Fruit fly (Drosophila melanogaster) whole organism: Measurements from ENCODE around the gene Pmm2.

Source experiments
- CG8478 ChIP-seq: fragments of >200 bp; optimal IDR thresholded peaks from 2 replicates; lab custom pipeline; 2018; ENCODE audit warnings: inconsistent platforms
- Dll ChIP-seq: fragments of >200 bp; optimal IDR thresholded peaks from 2 replicates; lab custom pipeline; 2017
- EcR ChIP-seq, 2 experiments: fragments of >200 bp; optimal IDR thresholded peaks; 2 replicates each; lab custom pipeline; 2017; ENCODE audit warnings: missing biosample characterization in 2 of 2, missing genetic modification characterization in 2 of 2, missing genetic modification reagents in 2 of 2
- pan ChIP-seq: fragments of >200 bp; optimal IDR thresholded peaks from 2 replicates; lab custom pipeline; 2017
- psq ChIP-seq: fragments of >200 bp; optimal IDR thresholded peaks from 2 replicates; lab custom pipeline; 2017
- usp ChIP-seq: fragments of >200 bp; optimal IDR thresholded peaks from 2 replicates; lab custom pipeline; 2017; ENCODE audit warnings: missing biosample characterization, missing genetic modification characterization, mixed read lengths

Gene Pmm2

dm6 chr3L:12505990-12506389 is 28.4 kb upstream of the Pmm2 start:
- TF ChIP-seq EcR (GFP tag; optimal IDR thresholded peaks at IDR 0.05; lab: Kevin White, UChicago) (no peak), usp (no peak), pan (lab: Kevin White, UChicago) (no peak), psq (lab: Kevin White, UChicago) (no peak), Dll (lab: Kevin White, UChicago) (no peak), CG8478 (lab: Kevin White, UChicago) (no peak)

dm6 chr3L:12506963-12507552 is 27.3 kb upstream of the Pmm2 start:
- TF ChIP-seq pan (lab: Kevin White, UChicago) = no peak
- TF ChIP-seq CG8478 (lab: Kevin White, UChicago) = no peak
- no peak for TF ChIP-seq EcR (GFP tag; optimal IDR thresholded peaks at IDR 0.05; lab: Kevin White, UChicago)
- TF ChIP-seq usp = no peak
- TF ChIP-seq Dll (lab: Kevin White, UChicago) = no peak
- TF ChIP-seq psq (lab: Kevin White, UChicago) = no peak

dm6 chr3L:12507571-12507970 is 26.8 kb upstream of the Pmm2 start, which contains the start of gene CG10654:
Gene CG10654, minus strand, starts transcription at chr3L:12507840.
- no peak for TF ChIP-seq usp
- TF ChIP-seq psq (lab: Kevin White, UChicago) = no peak
- TF ChIP-seq EcR (GFP tag; optimal IDR thresholded peaks at IDR 0.05; lab: Kevin White, UChicago) = no peak
- TF ChIP-seq Dll (lab: Kevin White, UChicago) = no peak

- TF ChIP-seq Dll (lab: Kevin White, UChicago) (no peak), CG8478 (lab: Kevin White, UChicago) (no peak), usp (no peak), psq (lab: Kevin White, UChicago) (no peak), pan (lab: Kevin White, UChicago) (no peak), EcR (GFP tag; optimal IDR thresholded peaks at IDR 0.05; lab: Kevin White, UChicago) (no peak)
Observed at dm6 chr3L:12514762-12515215, 19.6 kb upstream of the Pmm2 start, which contains the start of the genes sti and tral. Gene sti, minus strand, starts transcription at chr3L:12514815. Gene tral, plus strand, starts transcription at chr3L:12515059.

dm6 chr3L:12515691-12516455 is 18.5 kb upstream of the Pmm2 start:
- TF ChIP-seq usp (no peak), Dll (lab: Kevin White, UChicago) (peak; percentile 43)

dm6 chr3L:12517443-12518209 is 16.8 kb upstream of the Pmm2 start:
- TF ChIP-seq CG8478 (lab: Kevin White, UChicago) (no peak), Dll (lab: Kevin White, UChicago) (no peak), psq (lab: Kevin White, UChicago) (no peak), usp (no peak), pan (lab: Kevin White, UChicago) (no peak), EcR (GFP tag; optimal IDR thresholded peaks at IDR 0.05; lab: Kevin White, UChicago) (no peak)

- TF ChIP-seq CG8478 (lab: Kevin White, UChicago) (no peak), EcR (GFP tag; optimal IDR thresholded peaks at IDR 0.05; lab: Kevin White, UChicago) (no peak), Dll (lab: Kevin White, UChicago) (no peak), psq (lab: Kevin White, UChicago) (no peak), pan (lab: Kevin White, UChicago) (no peak), usp (no peak)
Observed at dm6 chr3L:12519315-12519714, 15.1 kb upstream of the Pmm2 start.

dm6 chr3L:12523941-12524340 is 10.4 kb upstream of the Pmm2 start, which contains the start of the genes ver and Gcn5:
Gene ver, plus strand, starts transcription at chr3L:12523987.
Gene Gcn5, minus strand, starts transcription at chr3L:12524014.
- TF ChIP-seq Dll (lab: Kevin White, UChicago) (no peak), pan (lab: Kevin White, UChicago) (no peak), psq (lab: Kevin White, UChicago) (no peak), CG8478 (lab: Kevin White, UChicago) (no peak), usp (no peak), EcR (GFP tag; optimal IDR thresholded peaks at IDR 0.05; lab: Kevin White, UChicago) (no peak)

- TF ChIP-seq CG8478 (lab: Kevin White, UChicago) = no peak
- no peak for TF ChIP-seq usp
- TF ChIP-seq psq (lab: Kevin White, UChicago) = no peak
- no peak for TF ChIP-seq pan (lab: Kevin White, UChicago)
- no peak for TF ChIP-seq EcR (GFP tag; optimal IDR thresholded peaks at IDR 0.05; lab: Kevin White, UChicago)
- no peak for TF ChIP-seq Dll (lab: Kevin White, UChicago)
Observed at dm6 chr3L:12526433-12527113, 7.8 kb upstream of the Pmm2 start, which contains the start of gene eIF2beta. Gene eIF2beta, minus strand, starts transcription at chr3L:12526731.

dm6 chr3L:12529431-12530007 is 4.9 kb upstream of the Pmm2 start:
- no peak for TF ChIP-seq Dll (lab: Kevin White, UChicago)
- TF ChIP-seq usp = no peak

- TF ChIP-seq CG8478 (lab: Kevin White, UChicago) = no peak
- no peak for TF ChIP-seq EcR (GFP tag; optimal IDR thresholded peaks at IDR 0.05; lab: Kevin White, UChicago)
- no peak for TF ChIP-seq pan (lab: Kevin White, UChicago)
- no peak for TF ChIP-seq Dll (lab: Kevin White, UChicago)
- no peak for TF ChIP-seq usp
- no peak for TF ChIP-seq psq (lab: Kevin White, UChicago)
Observed at dm6 chr3L:12530044-12530443, 4.3 kb upstream of the Pmm2 start, which contains the start of gene nst. Gene nst, minus strand, starts transcription at chr3L:12530171.
